Worm (Caenorhabditis elegans): Measurements from ENCODE around the gene gcs-1.

gcs-1 gene

DNA sequence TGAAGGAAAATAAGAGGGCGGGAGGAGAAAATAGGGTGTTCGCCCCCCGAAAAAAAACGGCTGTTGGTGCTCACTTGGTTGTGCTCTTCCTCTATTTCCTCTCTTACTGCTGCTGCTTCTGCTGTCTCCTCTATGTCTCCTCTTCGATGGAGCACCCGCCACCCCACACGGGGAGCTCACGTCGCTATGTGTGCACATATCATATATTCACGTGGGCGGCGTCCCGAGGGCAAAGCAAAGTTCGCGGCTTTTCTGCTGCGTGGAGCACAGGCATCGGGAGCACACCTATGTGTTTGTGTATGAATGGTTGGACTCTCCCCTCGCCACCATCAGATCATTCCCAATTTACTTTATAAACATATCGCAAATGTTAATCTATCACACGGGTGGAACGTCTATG is 24.8 kb downstream of the gcs-1 start:
- peak; percentile 36 for TF ChIP-seq mep-1 (tag; optimal IDR thresholded peaks at IDR 0.05)
- peak in 1 of 2 experiments; percentile 28 for TF ChIP-seq hif-1 (tag; optimal IDR thresholded peaks at IDR 0.05)
- 0 out of 2 replicates have a peak, but pooled peaks have one; percentile 20 for TF ChIP-seq ctbp-1 (GFP tag; IDR thresholded peaks at IDR 0.05)
- peak; percentile 94 for TF ChIP-seq hlh-30 (tag; optimal IDR thresholded peaks at IDR 0.05; ENCODE audit: insufficient read depth)
- no peak for TF ChIP-seq fos-1 (tag; optimal IDR thresholded peaks at IDR 0.05)
- TF ChIP-seq hlh-11 (tag; optimal IDR thresholded peaks at IDR 0.05) = peak; percentile 63
- peak; percentile 5 for TF ChIP-seq nhr-11 (tag; optimal IDR thresholded peaks at IDR 0.05)
- peak; percentile 21 for TF ChIP-seq mes-2 (tag; optimal IDR thresholded peaks at IDR 0.05; ENCODE audit: poor library complexity, severe bottlenecking)
- no peak for TF ChIP-seq nhr-77 (tag; optimal IDR thresholded peaks at IDR 0.05)
- no peak for TF ChIP-seq snpc-4 (tag; optimal IDR thresholded peaks at IDR 0.05)
- TF ChIP-seq mxl-3 (GFP tag; optimal IDR thresholded peaks at IDR 0.05) = peak; percentile 65
- no peak for TF ChIP-seq ceh-44 (GFP tag; IDR thresholded peaks at IDR 0.05)
- 0 out of 2 replicates have a peak, but pooled peaks have one; percentile 19 for TF ChIP-seq dmd-9 (GFP tag; IDR thresholded peaks at IDR 0.05)
- TF ChIP-seq zip-2 (tag; optimal IDR thresholded peaks at IDR 0.05) = no peak
- peak; percentile 34 for TF ChIP-seq dmd-6 (GFP tag; IDR thresholded peaks at IDR 0.05)
- peak in 1 of 2 experiments; percentile 54 for TF ChIP-seq mdl-1 (tag; optimal IDR thresholded peaks at IDR 0.05)
- peak; percentile 72 for TF ChIP-seq set-16 (GFP tag; IDR thresholded peaks at IDR 0.05)
- no peak for TF ChIP-seq lim-7 (GFP tag; IDR thresholded peaks at IDR 0.05)
- TF ChIP-seq ceh-20 (GFP tag; IDR thresholded peaks at IDR 0.05) = 0 out of 2 replicates have a peak, but pooled peaks have one; percentile 42
- peak; percentile 74 for TF ChIP-seq hmg-1.1 (GFP tag; IDR thresholded peaks at IDR 0.05)

DNA sequence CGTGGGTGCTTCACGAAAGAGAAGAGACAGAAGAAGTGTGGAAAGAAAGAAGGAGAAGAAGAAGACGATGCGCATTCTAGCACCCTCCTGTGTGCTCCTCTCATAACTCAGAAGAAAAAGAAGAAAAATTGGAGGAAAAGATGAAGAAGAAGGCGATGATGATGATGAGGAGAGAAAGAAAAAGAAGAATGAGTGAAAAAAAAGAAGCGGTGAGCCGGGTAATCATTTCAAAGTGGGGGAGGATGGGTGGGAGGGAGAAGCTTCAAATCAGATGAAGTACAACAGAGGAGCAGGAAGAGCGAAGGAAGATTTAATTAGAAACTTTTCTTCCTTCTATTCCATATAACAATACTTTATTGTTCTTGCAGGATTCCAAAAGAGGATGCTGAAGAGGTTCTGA is 27.4 kb downstream of the gcs-1 start:
- TF ChIP-seq aly-2 (tag; optimal IDR thresholded peaks at IDR 0.05) (no peak), unc-62 (GFP tag; optimal IDR thresholded peaks at IDR 0.05 in 1 of 2) (peak in 1 of 2 experiments; percentile 55), unc-62 (tag; optimal IDR thresholded peaks at IDR 0.05) (no peak), dmd-6 (GFP tag; IDR thresholded peaks at IDR 0.05) (no peak), fkh-10 (GFP tag; optimal IDR thresholded peaks at IDR 0.05) (peak; percentile 9), daf-16 (GFP tag; optimal IDR thresholded peaks at IDR 0.05) (no peak), daf-16 (tag; optimal IDR thresholded peaks at IDR 0.05) (no peak), mxl-2 (GFP tag; conservative IDR thresholded peaks at IDR 0.05) (no peak), Y48G9A.11 (GFP tag; IDR thresholded peaks at IDR 0.05) (no peak), nhr-76 (tag; optimal IDR thresholded peaks at IDR 0.05) (no peak), lsy-2 (tag; optimal IDR thresholded peaks at IDR 0.05) (peak in 1 of 2 experiments; percentile 2), F44E2.7 (GFP tag; IDR thresholded peaks at IDR 0.05) (no peak), nhr-48 (tag; optimal IDR thresholded peaks at IDR 0.05) (no peak), pha-4 (GFP tag; IDR thresholded peaks at IDR 0.05) (no peak; the same call in 1 of the 2 replicates), pha-4 (tag; optimal IDR thresholded peaks at IDR 0.05) (no peak), aha-1 (tag) (peak; percentile 65), ctbp-1 (GFP tag; IDR thresholded peaks at IDR 0.05) (peak; percentile 57; the same call in 1 of the 2 replicates)

- TF ChIP-seq ZK546.5 (tag; optimal IDR thresholded peaks at IDR 0.05) (no peak), unc-62 (GFP tag; optimal IDR thresholded peaks at IDR 0.05 in 1 of 2) (peak in 1 of 2 experiments; percentile 27), unc-62 (tag; optimal IDR thresholded peaks at IDR 0.05) (no peak), ztf-11 (tag; optimal IDR thresholded peaks at IDR 0.05) (no peak), lin-39 (tag; optimal IDR thresholded peaks at IDR 0.05) (no peak), dmd-9 (GFP tag; IDR thresholded peaks at IDR 0.05) (no peak), zfp-2 (tag; optimal IDR thresholded peaks at IDR 0.05) (no peak), dmd-6 (GFP tag; IDR thresholded peaks at IDR 0.05) (no peak), dve-1 (tag; optimal IDR thresholded peaks at IDR 0.05; ENCODE audit: insufficient read depth) (no peak), zfp-3 (GFP tag; conservative IDR thresholded peaks at IDR 0.05) (no peak), fos-1 (tag; optimal IDR thresholded peaks at IDR 0.05) (no peak), nhr-11 (tag; optimal IDR thresholded peaks at IDR 0.05) (peak; percentile 39), nhr-111 (GFP tag; optimal IDR thresholded peaks at IDR 0.05) (no peak), lsy-2 (tag; optimal IDR thresholded peaks at IDR 0.05) (no peak), egl-27 (tag; optimal IDR thresholded peaks at IDR 0.05) (no peak), duxl-1 (tag; optimal IDR thresholded peaks at IDR 0.05; ENCODE audit: poor library complexity) (no peak), mep-1 (tag; optimal IDR thresholded peaks at IDR 0.05) (no peak), lin-13 (GFP tag; optimal IDR thresholded peaks at IDR 0.05) (no peak), nhr-76 (tag; optimal IDR thresholded peaks at IDR 0.05) (no peak), egl-43 (GFP tag; IDR thresholded peaks at IDR 0.05) (no peak), php-3 (GFP tag; IDR thresholded peaks at IDR 0.05) (no peak), nhr-48 (tag; optimal IDR thresholded peaks at IDR 0.05) (no peak)
Measured at ce11 chrII:9009976-9010702, 28.0 kb downstream of the gcs-1 start.

Measured in whole organism, L4 larva.